Worm (Caenorhabditis elegans) whole organism, L2 larva: Measurements from ENCODE around the gene F09G2.1.

ENCODE experiments used
- C34F6.9 ChIP-seq: fragments of 150-350 bp; optimal IDR thresholded peaks from 2 replicates; lab custom pipeline; 2014; ENCODE audit warnings: missing biosample characterization, missing genetic modification characterization
- F13H6.1 ChIP-seq: sonication (generic microtip); optimal IDR thresholded peaks from 2 replicates; lab custom pipeline; 2016; ENCODE audit warnings: missing genetic modification characterization, missing compliant biosample characterization
- Y55F3AM.14 ChIP-seq: fragments of 200-800 bp; sonication (Bioruptor generic); optimal IDR thresholded peaks from 2 replicates; lab custom pipeline; 2018; ENCODE audit warnings: mild to moderate bottlenecking, missing genetic modification characterization, missing compliant biosample characterization
- ZK546.5 ChIP-seq: sonication (generic microtip); optimal IDR thresholded peaks from 2 replicates; lab custom pipeline; 2017; ENCODE audit warnings: missing biosample characterization, missing genetic modification characterization
- alr-1 ChIP-seq: fragments of 150-350 bp; optimal IDR thresholded peaks from 2 replicates; lab custom pipeline; 2014; ENCODE audit warnings: missing biosample characterization, missing genetic modification characterization
- ama-1 ChIP-seq: fragments of 150-350 bp; optimal IDR thresholded peaks from 2 replicates; lab custom pipeline; 2018; ENCODE audit warnings: inconsistent platforms
- blmp-1 ChIP-seq: sonication (generic microtip); optimal IDR thresholded peaks from 2 replicates; lab custom pipeline; 2017; ENCODE audit warnings: missing genetic modification characterization, mild to moderate bottlenecking, missing compliant biosample characterization, antibody characterized with exemption, moderate library complexity; ENCODE audit not compliant: insufficient read depth
- ceh-16 ChIP-seq: fragments of 150-350 bp; optimal IDR thresholded peaks from 2 replicates; lab custom pipeline; 2014; ENCODE audit warnings: missing biosample characterization, missing genetic modification characterization
- ceh-82 ChIP-seq: fragments of 150-350 bp; optimal IDR thresholded peaks from 2 replicates; lab custom pipeline; 2014; ENCODE audit warnings: missing biosample characterization, missing genetic modification characterization
- crh-2 ChIP-seq: sonication (generic microtip); optimal IDR thresholded peaks from 2 replicates; lab custom pipeline; 2017; ENCODE audit warnings: missing biosample characterization, missing genetic modification characterization
- dmd-4 ChIP-seq: sonication (generic microtip); optimal IDR thresholded peaks from 2 replicates; lab custom pipeline; 2017; ENCODE audit warnings: missing biosample characterization, missing genetic modification characterization
- elt-1 ChIP-seq: fragments of 150-350 bp; optimal IDR thresholded peaks from 2 replicates; lab custom pipeline; 2014; ENCODE audit warnings: missing biosample characterization, missing genetic modification characterization
- fos-1 ChIP-seq: fragments of 150-350 bp; optimal IDR thresholded peaks from 2 replicates; lab custom pipeline; 2014; ENCODE audit warnings: missing biosample characterization, missing genetic modification characterization
- gmeb-1 ChIP-seq: fragments of 150-350 bp; optimal IDR thresholded peaks from 2 replicates; lab custom pipeline; 2014; ENCODE audit warnings: missing biosample characterization, missing genetic modification characterization
- lin-11 ChIP-seq: fragments of 150-350 bp; sonication (generic microtip); optimal IDR thresholded peaks from 2 replicates; lab custom pipeline; 2014; ENCODE audit warnings: missing biosample characterization, missing genetic modification characterization, inconsistent platforms, mixed read lengths
- lin-39 ChIP-seq: fragments of 150-350 bp; optimal IDR thresholded peaks from 2 replicates; lab custom pipeline; 2014; ENCODE audit warnings: missing biosample characterization, missing genetic modification reagents, missing genetic modification characterization
- lsy-2 ChIP-seq, 2 experiments: fragments of 150-350 bp in 1 of 2; sonication (generic microtip) in 1 of 2; optimal IDR thresholded peaks; 2 replicates each; lab custom pipeline; 2014 to 2017; ENCODE audit warnings: missing biosample characterization in 2 of 2, missing genetic modification characterization in 2 of 2
- mab-5 ChIP-seq: fragments of 150-350 bp; optimal IDR thresholded peaks from 2 replicates; lab custom pipeline; 2014; ENCODE audit warnings: missing biosample characterization, missing genetic modification characterization
- mbf-1 ChIP-seq: sonication (generic microtip); optimal IDR thresholded peaks from 2 replicates; lab custom pipeline; 2017; ENCODE audit warnings: missing biosample characterization, missing genetic modification characterization
- mdl-1 ChIP-seq, 2 experiments: fragments of 150-350 bp in 1 of 2; sonication (generic microtip) in 1 of 2; optimal IDR thresholded peaks; 2 replicates each; lab custom pipeline; 2017; ENCODE audit warnings: missing biosample characterization in 2 of 2, missing genetic modification characterization in 2 of 2
- nhr-10 ChIP-seq: sonication (generic microtip); optimal IDR thresholded peaks from 2 replicates; lab custom pipeline; 2017; ENCODE audit warnings: missing biosample characterization, missing genetic modification characterization
- nhr-11 ChIP-seq: fragments of 150-350 bp; optimal IDR thresholded peaks from 2 replicates; lab custom pipeline; 2014; ENCODE audit warnings: missing biosample characterization, missing genetic modification characterization
- nhr-12 ChIP-seq: fragments of 150-350 bp; optimal IDR thresholded peaks from 2 replicates; lab custom pipeline; 2014; ENCODE audit warnings: missing biosample characterization, missing genetic modification characterization
- nhr-129 ChIP-seq: fragments of 150-350 bp; optimal IDR thresholded peaks from 2 replicates; lab custom pipeline; 2014; ENCODE audit warnings: missing biosample characterization, missing genetic modification characterization
- nhr-21 ChIP-seq: fragments of 150-350 bp; optimal IDR thresholded peaks from 2 replicates; lab custom pipeline; 2014; ENCODE audit warnings: missing biosample characterization, missing genetic modification characterization
- nhr-23 ChIP-seq: fragments of 150-350 bp; optimal IDR thresholded peaks from 2 replicates; lab custom pipeline; 2014; ENCODE audit warnings: missing biosample characterization, missing genetic modification reagents, missing genetic modification characterization
- nhr-25 ChIP-seq: fragments of 150-350 bp; sonication (generic microtip); optimal IDR thresholded peaks from 3 replicates; lab custom pipeline; 2014; ENCODE audit warnings: missing biosample characterization, missing genetic modification characterization
- nhr-6 ChIP-seq: fragments of 150-350 bp; optimal IDR thresholded peaks from 2 replicates; lab custom pipeline; 2014; ENCODE audit warnings: missing biosample characterization, missing genetic modification characterization
- nhr-77 ChIP-seq: fragments of 150-350 bp; optimal IDR thresholded peaks from 2 replicates; lab custom pipeline; 2014; ENCODE audit warnings: missing biosample characterization, missing genetic modification characterization
- peb-1 ChIP-seq: fragments of 150-350 bp; optimal IDR thresholded peaks from 2 replicates; lab custom pipeline; 2014; ENCODE audit warnings: missing biosample characterization, missing genetic modification characterization
- sem-4 ChIP-seq: fragments of 150-350 bp; optimal IDR thresholded peaks from 2 replicates; lab custom pipeline; 2014; ENCODE audit warnings: missing biosample characterization, missing genetic modification reagents, missing genetic modification characterization
- sma-3 ChIP-seq: sonication (generic microtip); optimal IDR thresholded peaks from 2 replicates; lab custom pipeline; 2016; ENCODE audit warnings: missing genetic modification reagents, missing genetic modification characterization, missing compliant biosample characterization
- unc-55 ChIP-seq: fragments of 150-350 bp; sonication (generic microtip); optimal IDR thresholded peaks from 3 replicates; lab custom pipeline; 2014; ENCODE audit warnings: missing biosample characterization, missing genetic modification reagents, missing genetic modification characterization
- zag-1 ChIP-seq: fragments of 150-350 bp; optimal IDR thresholded peaks from 2 replicates; lab custom pipeline; 2014; ENCODE audit warnings: missing biosample characterization, missing genetic modification characterization
- ztf-11 ChIP-seq: sonication (generic microtip); optimal IDR thresholded peaks from 2 replicates; lab custom pipeline; 2017; ENCODE audit warnings: missing biosample characterization, missing genetic modification characterization
- ztf-4 ChIP-seq: fragments of 150-350 bp; optimal IDR thresholded peaks from 2 replicates; lab custom pipeline; 2014; ENCODE audit warnings: missing biosample characterization, missing genetic modification characterization

The F09G2.1 gene

ce11 chrV:7223941-7224340, 23.9 kb downstream of the F09G2.1 start, which contains the start of gene C13F10.1:
TSS of gene C13F10.1 (plus strand) at chrV:7224078.
- TF ChIP-seq F13H6.1, result no peak
- TF ChIP-seq mab-5 (tag; lab: Kevin White, UChicago), result peak; percentile 48
- peak; percentile 2 for TF ChIP-seq nhr-129 (tag; lab: Kevin White, UChicago)
- TF ChIP-seq unc-55 (GFP tag; lab: Kevin White, UChicago), result peak; percentile 16
- peak; percentile 45 for TF ChIP-seq C34F6.9 (tag; lab: Kevin White, UChicago)
- no peak for TF ChIP-seq sma-3 (GFP tag; lab: Kevin White, UChicago)
- TF ChIP-seq mbf-1 (tag; lab: Kevin White, UChicago), result no peak
- TF ChIP-seq lin-11 (tag; lab: Kevin White, UChicago), result no peak
- TF ChIP-seq dmd-4 (tag; lab: Kevin White, UChicago), result no peak
- TF ChIP-seq zag-1 (tag; lab: Kevin White, UChicago), result no peak
- TF ChIP-seq ceh-16, result no peak
- TF ChIP-seq, all 48 proteins: peak for 4

ce11 chrV:7224353-7224752, 24.3 kb downstream of the F09G2.1 start:
- TF ChIP-seq mab-5 (tag; lab: Kevin White, UChicago), result no peak
- no peak for TF ChIP-seq ZK546.5 (tag; lab: Kevin White, UChicago)
- no peak for TF ChIP-seq mbf-1 (tag; lab: Kevin White, UChicago)
- no peak for TF ChIP-seq ama-1
- TF ChIP-seq nhr-10 (tag; lab: Kevin White, UChicago), result no peak
- no peak for TF ChIP-seq fos-1 (tag; lab: Kevin White, UChicago)
- TF ChIP-seq peb-1 (tag; lab: Kevin White, UChicago), result no peak
- TF ChIP-seq elt-1 (tag; lab: Kevin White, UChicago), result no peak
- TF ChIP-seq gmeb-1 (tag; lab: Kevin White, UChicago), result no peak
- no peak for TF ChIP-seq C34F6.9 (tag; lab: Kevin White, UChicago)
- no peak for TF ChIP-seq nhr-12 (tag; lab: Kevin White, UChicago)

- TF ChIP-seq nhr-21 (tag; lab: Kevin White, UChicago) (peak; percentile 24), nhr-6 (tag; lab: Kevin White, UChicago) (no peak), crh-2 (tag; lab: Kevin White, UChicago) (peak; percentile 14), dmd-4 (tag; lab: Kevin White, UChicago) (no peak), Y55F3AM.14 (GFP tag; lab: Kevin White, UChicago) (no peak), gmeb-1 (tag; lab: Kevin White, UChicago) (no peak)
Measured at ce11 chrV:7224947-7225346, 24.9 kb downstream of the F09G2.1 start, which contains the start of gene fkb-3. TSS of gene fkb-3 (plus strand) at chrV:7225223.

ce11 chrV:7225894-7226293, 25.9 kb downstream of the F09G2.1 start:
- no peak for TF ChIP-seq ztf-4 (tag; lab: Kevin White, UChicago)
- no peak for TF ChIP-seq lsy-2 (tag; optimal IDR thresholded peaks at IDR 0.05; lab: Kevin White, UChicago)
- no peak for TF ChIP-seq mbf-1 (tag; lab: Kevin White, UChicago)
- TF ChIP-seq sem-4, result no peak
- TF ChIP-seq ztf-11 (tag; lab: Kevin White, UChicago), result no peak
- TF ChIP-seq nhr-25 (tag; lab: Kevin White, UChicago), result no peak
- TF ChIP-seq lin-39 (tag; lab: Kevin White, UChicago), result no peak
- TF ChIP-seq nhr-11, result no peak
- no peak for TF ChIP-seq mdl-1 (tag; optimal IDR thresholded peaks at IDR 0.05; lab: Kevin White, UChicago)
- TF ChIP-seq nhr-6 (tag; lab: Kevin White, UChicago), result no peak
- no peak for TF ChIP-seq ceh-82 (tag; lab: Kevin White, UChicago)
- no peak for TF ChIP-seq nhr-23 (tag; lab: Kevin White, UChicago)
- TF ChIP-seq peb-1 (tag; lab: Kevin White, UChicago), result no peak
- no peak for TF ChIP-seq blmp-1
- TF ChIP-seq crh-2 (tag; lab: Kevin White, UChicago), result no peak
- no peak for TF ChIP-seq fos-1 (tag; lab: Kevin White, UChicago)
- TF ChIP-seq alr-1 (tag; lab: Kevin White, UChicago), result no peak
- TF ChIP-seq Y55F3AM.14 (GFP tag; lab: Kevin White, UChicago), result no peak
- TF ChIP-seq nhr-77 (tag; lab: Kevin White, UChicago), result no peak
